Worm (Caenorhabditis elegans) whole organism, L4 larva: ENCODE measurements around the gene tctn-1.
"Not testable (repeated sequence)": the region's sequence is repeated elsewhere in the genome, so short reads cannot be mapped to it uniquely, and the experiment has no call there.

Experiments
- R02D3.7 ChIP-seq: fragments of 150-350 bp; sonication (generic microtip); optimal IDR thresholded peaks from 3 replicates; lab custom pipeline; 2014; ENCODE audit warnings: missing biosample characterization, missing genetic modification characterization
- ama-1 ChIP-seq: fragments of 150-350 bp; optimal IDR thresholded peaks from 2 replicates; lab custom pipeline; 2014; ENCODE audit warnings: inconsistent platforms, mixed read lengths
- ceh-28 ChIP-seq: fragments of 150-350 bp; optimal IDR thresholded peaks from 2 replicates; lab custom pipeline; 2014; ENCODE audit warnings: missing biosample characterization, missing genetic modification reagents, missing genetic modification characterization
- ceh-82 ChIP-seq: sonication (generic microtip); optimal IDR thresholded peaks from 2 replicates; lab custom pipeline; 2017; ENCODE audit warnings: missing biosample characterization, missing genetic modification characterization
- daf-16 ChIP-seq, 3 experiments: sonication (generic microtip); optimal IDR thresholded peaks; 2 replicates each; lab custom pipeline; 2016 to 2017; ENCODE audit warnings: missing genetic modification characterization in 3 of 3, missing genetic modification reagents in 3 of 3, mild to moderate bottlenecking in 2 of 3, missing compliant biosample characterization in 2 of 3, missing biosample characterization in 1 of 3, moderate library complexity in 1 of 3
- nhr-10 ChIP-seq: fragments of 150-350 bp; optimal IDR thresholded peaks from 2 replicates; lab custom pipeline; 2014; ENCODE audit warnings: missing biosample characterization, missing genetic modification characterization
- nhr-237 ChIP-seq: sonication (generic microtip); optimal IDR thresholded peaks from 2 replicates; lab custom pipeline; 2017; ENCODE audit warnings: missing biosample characterization, missing genetic modification characterization
- pqm-1 ChIP-seq: sonication (generic microtip); optimal IDR thresholded peaks from 2 replicates; lab custom pipeline; 2017; ENCODE audit warnings: missing biosample characterization, missing genetic modification characterization
- skn-1 ChIP-seq: fragments of 150-350 bp; optimal IDR thresholded peaks from 2 replicates; lab custom pipeline; 2014; ENCODE audit warnings: missing biosample characterization, missing genetic modification characterization
- unc-62 ChIP-seq, 3 experiments: fragments of 150-350 bp in 1 of 3; sonication (generic microtip); optimal IDR thresholded peaks in 2 of 3; peaks in 1 of 3; 1 replicate in 1 of 3; 2 replicates in 2 of 3; lab custom pipeline; 2014 to 2017; ENCODE audit warnings: missing biosample characterization in 3 of 3, missing genetic modification characterization in 3 of 3, missing genetic modification reagents in 3 of 3, missing genotype in 1 of 3

DNA sequence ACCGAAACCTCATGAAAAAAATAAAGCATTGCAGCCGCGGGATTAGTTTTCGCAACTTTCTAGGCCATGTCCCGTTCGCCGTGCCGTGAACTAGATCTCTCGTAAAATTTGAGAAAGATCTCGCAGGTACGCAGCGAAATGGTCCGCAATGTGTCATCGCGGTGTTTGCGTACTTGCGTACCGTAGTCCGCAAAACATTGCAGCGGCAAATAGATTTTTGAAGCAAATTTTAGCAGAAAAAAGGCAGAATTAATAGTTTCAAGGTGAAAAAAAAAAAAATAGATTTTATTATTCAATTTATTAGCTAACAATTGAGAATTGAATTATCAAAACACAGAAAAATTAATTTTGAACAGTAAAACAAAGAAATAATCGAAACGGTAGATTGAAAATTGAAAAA lies 19.7 kb downstream of the tctn-1 start:
- TF ChIP-seq pqm-1 (tag; lab: Kevin White, UChicago); ama-1 (lab: Kevin White, UChicago); skn-1; ceh-28; unc-62 (tag; optimal IDR thresholded peaks at IDR 0.05; lab: Kevin White, UChicago); ceh-82 (tag; lab: Kevin White, UChicago); daf-16 (tag; optimal IDR thresholded peaks at IDR 0.05; lab: Kevin White, UChicago); R02D3.7 (tag; lab: Kevin White, UChicago); nhr-10 (tag; lab: Kevin White, UChicago): not testable (repeated sequence)
- TF ChIP-seq nhr-237 (tag; lab: Kevin White, UChicago) (peak; percentile 55), unc-62 (GFP tag; optimal IDR thresholded peaks at IDR 0.05 in 1 of 2; lab: Kevin White, UChicago) (peak in 1 of 2 experiments; percentile 84), daf-16 (GFP tag; optimal IDR thresholded peaks at IDR 0.05; lab: Kevin White, UChicago) (peak; percentile 31 to 83)
